Worm (Caenorhabditis elegans): ENCODE results near the gene acbp-5.

The acbp-5 gene

ce11 chrIII:13600254-13600653, 41.2 kb downstream of the acbp-5 start:
- TF ChIP-seq pbrm-1 (GFP tag; IDR thresholded peaks at IDR 0.05) (0 out of 2 replicates have a peak, but pooled peaks have one; percentile 18), snpc-4 (GFP tag; optimal IDR thresholded peaks at IDR 0.05) (no peak), snpc-4 (tag; optimal IDR thresholded peaks at IDR 0.05) (peak in 2 of 4 experiments; percentile 36 to 84), nhr-80 (tag; optimal IDR thresholded peaks at IDR 0.05) (no peak), snpc-1.1 (tag; optimal IDR thresholded peaks at IDR 0.05; ENCODE audit: insufficient read depth) (peak; percentile 24), lag-1 (GFP tag; IDR thresholded peaks at IDR 0.05) (no peak), let-607 (tag; optimal IDR thresholded peaks at IDR 0.05) (no peak), T07F8.4 (tag; optimal IDR thresholded peaks at IDR 0.05) (no peak)

Data from whole organism, young adult.